Fruit fly (Drosophila melanogaster) whole organism, adult: ENCODE data around the gene Spn28B.

Experiments
- CG11617 ChIP-seq: fragments of 200-800 bp; sonication (Bioruptor generic); optimal IDR thresholded peaks from 2 replicates; lab custom pipeline; 2017; ENCODE audit warnings: mild to moderate bottlenecking, missing biosample characterization, missing genetic modification reagents, missing genetic modification characterization
- CG12768 ChIP-seq: fragments of 200-800 bp; sonication (Bioruptor generic); optimal IDR thresholded peaks from 2 replicates; lab custom pipeline; 2017; ENCODE audit warnings: missing biosample characterization, missing genetic modification characterization, mild to moderate bottlenecking, moderate library complexity, missing genetic modification reagents
- CG14711 ChIP-seq: fragments of 200-800 bp; sonication (Bioruptor generic); optimal IDR thresholded peaks from 2 replicates; lab custom pipeline; 2018; ENCODE audit warnings: missing biosample characterization, mild to moderate bottlenecking, missing genetic modification characterization, moderate library complexity
- CG1620 ChIP-seq: fragments of 200-800 bp; sonication (Bioruptor generic); optimal IDR thresholded peaks from 2 replicates; lab custom pipeline; 2016; ENCODE audit warnings: missing biosample characterization, missing genetic modification characterization
- CG33017 ChIP-seq: fragments of 200-800 bp; sonication (Bioruptor generic); optimal IDR thresholded peaks from 2 replicates; lab custom pipeline; 2018; ENCODE audit warnings: missing biosample characterization, mild to moderate bottlenecking, missing genetic modification characterization, moderate library complexity
- CG5204 ChIP-seq: fragments of 200-800 bp; sonication (Bioruptor generic); optimal IDR thresholded peaks from 2 replicates; lab custom pipeline; 2016; ENCODE audit warnings: missing biosample characterization, missing genetic modification characterization
- CG7045 ChIP-seq: fragments of 200-800 bp; sonication (Bioruptor generic); optimal IDR thresholded peaks from 2 replicates; lab custom pipeline; 2017; ENCODE audit warnings: missing biosample characterization, mild to moderate bottlenecking, missing genetic modification characterization
- CG7101 ChIP-seq: fragments of 200-800 bp; sonication (Bioruptor generic); optimal IDR thresholded peaks from 2 replicates; lab custom pipeline; 2018; ENCODE audit warnings: missing biosample characterization, mild to moderate bottlenecking, missing genetic modification characterization, moderate library complexity
- Clk ChIP-seq: fragments of 200-800 bp; sonication (Bioruptor generic); optimal IDR thresholded peaks from 2 replicates; lab custom pipeline; 2017; ENCODE audit warnings: missing biosample characterization, missing genetic modification characterization
- Crg-1 ChIP-seq: fragments of 200-800 bp; sonication (Bioruptor generic); optimal IDR thresholded peaks from 2 replicates; lab custom pipeline; 2016; ENCODE audit warnings: missing biosample characterization, missing genetic modification characterization
- Hr96 ChIP-seq: fragments of 200-800 bp; sonication (Bioruptor generic); optimal IDR thresholded peaks from 2 replicates; lab custom pipeline; 2016; ENCODE audit warnings: missing biosample characterization, missing genetic modification characterization
- Mnt ChIP-seq: fragments of 200-800 bp; sonication (Bioruptor generic); optimal IDR thresholded peaks from 2 replicates; lab custom pipeline; 2016; ENCODE audit warnings: missing biosample characterization, mild to moderate bottlenecking, missing genetic modification characterization
- bab1 ChIP-seq: fragments of 200-800 bp; sonication (Bioruptor generic); optimal IDR thresholded peaks from 3 replicates; lab custom pipeline; 2019; ENCODE audit warnings: missing biosample characterization, mild to moderate bottlenecking, missing genetic modification characterization, moderate library complexity
- cic ChIP-seq: fragments of 200-800 bp; sonication (Bioruptor generic); optimal IDR thresholded peaks from 2 replicates; lab custom pipeline; 2017; ENCODE audit warnings: missing biosample characterization, mild to moderate bottlenecking, missing genetic modification characterization, moderate library complexity
- cnc ChIP-seq, 2 experiments: fragments of >200 bp; optimal IDR thresholded peaks; 2 replicates each; lab custom pipeline; 2017
- kay ChIP-seq: fragments of 200-800 bp; sonication (Bioruptor generic); peaks from one replicate; lab custom pipeline; 2016; ENCODE audit warnings: missing biosample characterization, missing genetic modification characterization, borderline replicate concordance
- ovo ChIP-seq: fragments of 200-800 bp; sonication (Bioruptor generic); optimal IDR thresholded peaks from 2 replicates; lab custom pipeline; 2016; ENCODE audit warnings: missing biosample characterization, missing genetic modification characterization
- pad ChIP-seq: fragments of 200-800 bp; sonication (Bioruptor generic); optimal IDR thresholded peaks from 3 replicates; lab custom pipeline; 2017; ENCODE audit warnings: missing biosample characterization, missing genetic modification characterization, mild to moderate bottlenecking, moderate library complexity, missing genetic modification reagents
- tj ChIP-seq: fragments of 200-800 bp; sonication (Bioruptor generic); optimal IDR thresholded peaks from 3 replicates; lab custom pipeline; 2017; ENCODE audit warnings: missing biosample characterization, mild to moderate bottlenecking, missing genetic modification characterization, moderate library complexity
- toe ChIP-seq: fragments of 200-800 bp; sonication (Bioruptor generic); optimal IDR thresholded peaks from 2 replicates; lab custom pipeline; 2016; ENCODE audit warnings: missing biosample characterization, missing genetic modification characterization

The Spn28B gene

dm6 chr2L:7541937-7542779 lies 39.6 kb upstream of the Spn28B start:
- TF ChIP-seq cnc (optimal IDR thresholded peaks at IDR 0.05; lab: Kevin White, UChicago), result no peak

- TF ChIP-seq CG11617 (GFP tag; lab: Kevin White, UChicago) (no peak), tj (GFP tag; lab: Kevin White, UChicago) (peak; percentile 14), CG33017 (tag; lab: Kevin White, UChicago) (no peak), ovo (GFP tag; lab: Kevin White, UChicago) (no peak), CG7101 (tag; lab: Kevin White, UChicago) (no peak), toe (GFP tag; lab: Kevin White, UChicago) (no peak), kay (GFP tag; lab: Kevin White, UChicago) (no peak)
Measured at dm6 chr2L:7544267-7544670, 37.5 kb upstream of the Spn28B start.

DNA sequence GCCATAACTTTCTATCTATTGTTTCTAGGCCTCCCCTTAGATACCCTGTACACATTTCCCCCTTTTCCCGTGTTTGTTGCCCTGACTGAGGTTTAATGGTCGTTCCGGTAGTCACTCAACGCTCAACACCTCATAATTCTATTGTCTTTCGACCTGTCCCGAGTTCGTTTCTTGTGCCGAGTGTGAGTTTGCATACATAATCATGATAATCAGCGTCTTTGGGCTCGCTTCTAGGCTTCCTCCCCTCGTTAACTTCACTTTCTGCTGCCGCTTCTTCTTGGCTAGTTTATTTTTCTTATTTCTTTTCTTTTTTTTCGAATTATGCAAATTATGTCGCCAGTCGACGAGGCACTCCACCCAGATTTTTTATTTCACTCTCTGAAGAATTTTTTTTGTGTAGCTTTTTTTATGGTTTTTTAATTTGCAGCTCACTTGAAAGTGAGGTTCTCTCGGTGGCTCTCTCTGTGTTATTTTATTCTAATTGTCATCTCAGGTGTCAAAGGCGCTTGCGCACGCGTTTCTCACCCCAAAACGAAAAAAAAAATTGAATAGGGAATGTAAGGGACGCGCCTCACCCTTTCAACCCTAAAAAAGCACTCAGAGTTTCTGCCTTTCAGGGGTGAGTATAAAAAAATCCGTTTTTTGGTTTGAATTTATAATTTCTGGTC lies 36.0 kb upstream of the Spn28B start:
- TF ChIP-seq kay (GFP tag; lab: Kevin White, UChicago) (no peak), bab1 (GFP tag; lab: Kevin White, UChicago) (no peak)

DNA sequence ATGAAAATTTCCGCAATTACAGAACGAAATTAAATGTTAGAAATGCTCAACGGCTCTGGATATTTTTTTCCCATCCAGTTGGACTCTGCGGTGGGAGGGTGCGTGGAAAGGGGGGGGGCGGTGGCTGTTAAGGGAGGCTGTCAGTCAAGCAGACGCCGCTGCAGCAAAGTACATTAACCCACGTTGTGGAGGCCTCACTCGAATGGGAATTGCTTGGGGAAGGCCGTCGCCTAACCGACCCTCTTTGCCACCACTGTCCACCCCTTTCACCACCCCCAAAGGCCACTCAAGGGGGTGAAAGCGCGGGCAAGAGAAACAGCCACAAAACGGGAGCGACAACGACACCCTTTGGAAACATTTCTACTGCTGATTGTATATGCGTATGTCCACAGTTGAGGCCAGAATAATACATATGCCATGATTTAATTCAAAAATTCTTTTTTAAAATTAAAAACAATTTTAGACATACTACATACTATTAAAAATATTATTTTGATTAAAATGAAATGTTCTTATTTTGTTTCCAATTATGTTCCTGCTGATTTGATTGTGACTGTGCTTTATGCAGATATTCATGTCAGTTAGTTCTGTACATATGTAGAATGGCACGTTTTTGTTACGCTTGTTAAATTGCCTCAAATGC lies 34.8 kb upstream of the Spn28B start:
- no peak for TF ChIP-seq ovo (GFP tag; lab: Kevin White, UChicago)
- TF ChIP-seq CG7101 (tag; lab: Kevin White, UChicago), result peak; percentile 40
- no peak for TF ChIP-seq cic (GFP tag; lab: Kevin White, UChicago)
- no peak for TF ChIP-seq toe (GFP tag; lab: Kevin White, UChicago)
- no peak for TF ChIP-seq kay (GFP tag; lab: Kevin White, UChicago)
- no peak for TF ChIP-seq pad (GFP tag; lab: Kevin White, UChicago)
- TF ChIP-seq CG33017 (tag; lab: Kevin White, UChicago), result peak; percentile 66
- TF ChIP-seq CG11617 (GFP tag; lab: Kevin White, UChicago), result no peak
- TF ChIP-seq tj (GFP tag; lab: Kevin White, UChicago), result no peak
- TF ChIP-seq CG14711, result peak; percentile 42
- TF ChIP-seq Mnt (GFP tag; lab: Kevin White, UChicago), result no peak
- peak; percentile 20 for TF ChIP-seq bab1 (GFP tag; lab: Kevin White, UChicago)
- TF ChIP-seq CG12768 (GFP tag; lab: Kevin White, UChicago), result peak; percentile 58
- TF ChIP-seq CG7045 (GFP tag; lab: Kevin White, UChicago), result peak; percentile 19
- TF ChIP-seq Hr96 (GFP tag; lab: Kevin White, UChicago), result no peak
- TF ChIP-seq Clk (GFP tag; lab: Kevin White, UChicago), result no peak
- no peak for TF ChIP-seq CG5204 (GFP tag; lab: Kevin White, UChicago)
- TF ChIP-seq cnc (optimal IDR thresholded peaks at IDR 0.05; lab: Kevin White, UChicago), result no peak

DNA sequence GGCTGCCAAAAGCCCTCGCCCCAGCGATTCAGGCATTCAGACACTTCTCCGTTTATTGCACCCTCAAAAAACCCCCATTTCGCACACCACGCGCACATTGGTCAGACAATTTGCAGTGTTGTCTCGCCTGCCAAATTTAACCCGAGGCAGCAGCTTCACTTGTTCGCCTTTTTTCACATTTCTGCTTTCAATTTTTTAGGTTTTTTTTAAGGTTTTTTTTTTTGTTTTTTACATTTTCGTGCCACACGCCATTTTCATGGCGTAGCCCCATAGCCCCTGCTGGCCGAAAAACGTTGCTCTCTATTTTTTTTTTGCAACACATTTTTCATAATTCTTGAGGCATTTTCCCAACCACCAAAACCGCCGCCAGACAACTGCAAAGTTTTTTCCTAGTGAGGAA lies 22.2 kb upstream of the Spn28B start:
- TF ChIP-seq pad (GFP tag; lab: Kevin White, UChicago), result no peak
- TF ChIP-seq Mnt (GFP tag; lab: Kevin White, UChicago), result no peak
- no peak for TF ChIP-seq CG7101 (tag; lab: Kevin White, UChicago)
- no peak for TF ChIP-seq CG7045 (GFP tag; lab: Kevin White, UChicago)
- TF ChIP-seq ovo (GFP tag; lab: Kevin White, UChicago), result no peak
- TF ChIP-seq CG33017 (tag; lab: Kevin White, UChicago), result no peak
- TF ChIP-seq CG5204 (GFP tag; lab: Kevin White, UChicago), result no peak
- TF ChIP-seq kay (GFP tag; lab: Kevin White, UChicago), result no peak
- no peak for TF ChIP-seq toe (GFP tag; lab: Kevin White, UChicago)
- no peak for TF ChIP-seq Hr96 (GFP tag; lab: Kevin White, UChicago)
- no peak for TF ChIP-seq bab1 (GFP tag; lab: Kevin White, UChicago)
- no peak for TF ChIP-seq CG12768 (GFP tag; lab: Kevin White, UChicago)
- no peak for TF ChIP-seq cnc (optimal IDR thresholded peaks at IDR 0.05; lab: Kevin White, UChicago)
- TF ChIP-seq Clk (GFP tag; lab: Kevin White, UChicago), result no peak
- TF ChIP-seq cic (GFP tag; lab: Kevin White, UChicago), result no peak
- no peak for TF ChIP-seq CG14711
- TF ChIP-seq CG1620, result no peak
- no peak for TF ChIP-seq tj (GFP tag; lab: Kevin White, UChicago)
- no peak for TF ChIP-seq Crg-1 (GFP tag; lab: Kevin White, UChicago)

dm6 chr2L:7562542-7562941 lies 19.2 kb upstream of the Spn28B start:
- TF ChIP-seq kay (GFP tag; lab: Kevin White, UChicago), result no peak
- TF ChIP-seq Hr96 (GFP tag; lab: Kevin White, UChicago), result no peak
- no peak for TF ChIP-seq Crg-1 (GFP tag; lab: Kevin White, UChicago)
- no peak for TF ChIP-seq bab1 (GFP tag; lab: Kevin White, UChicago)
- no peak for TF ChIP-seq CG5204 (GFP tag; lab: Kevin White, UChicago)
- no peak for TF ChIP-seq Mnt (GFP tag; lab: Kevin White, UChicago)
- no peak for TF ChIP-seq cic (GFP tag; lab: Kevin White, UChicago)
- TF ChIP-seq CG14711, result no peak
- no peak for TF ChIP-seq cnc (optimal IDR thresholded peaks at IDR 0.05; lab: Kevin White, UChicago)
- no peak for TF ChIP-seq CG33017 (tag; lab: Kevin White, UChicago)
- TF ChIP-seq CG11617 (GFP tag; lab: Kevin White, UChicago), result no peak
